Worm (Caenorhabditis elegans) whole organism, late embryonic: ENCODE data around the gene ecps-2.

Source experiments
- ceh-14 ChIP-seq: sonication (generic microtip); optimal IDR thresholded peaks from 2 replicates; lab custom pipeline; 2016; ENCODE audit warnings: missing genotype, missing genetic modification characterization, missing compliant biosample characterization
- ceh-18 ChIP-seq: sonication (generic microtip); optimal IDR thresholded peaks from 2 replicates; lab custom pipeline; 2016; ENCODE audit warnings: missing genetic modification characterization, missing compliant biosample characterization
- ceh-19 ChIP-seq: fragments of 200-800 bp; sonication (Bioruptor generic); optimal IDR thresholded peaks from 2 replicates; lab custom pipeline; 2018; ENCODE audit warnings: mild to moderate bottlenecking, missing genetic modification characterization, missing compliant biosample characterization
- ceh-30 ChIP-seq: fragments of 150-350 bp; optimal IDR thresholded peaks from 2 replicates; lab custom pipeline; 2014; ENCODE audit warnings: missing biosample characterization, missing genetic modification characterization
- ceh-34 ChIP-seq: sonication (generic microtip); optimal IDR thresholded peaks from 2 replicates; lab custom pipeline; 2016; ENCODE audit warnings: mild to moderate bottlenecking, missing genetic modification characterization, missing compliant biosample characterization
- ceh-45 ChIP-seq: fragments of 200-800 bp; sonication (Bioruptor generic); IDR thresholded peaks from 2 replicates; pipeline ENCODE4 v1.3.6; 2022; ENCODE audit warnings: missing genetic modification reagents, missing genetic modification characterization, missing compliant biosample characterization
- ceh-9 ChIP-seq: sonication (generic microtip); optimal IDR thresholded peaks from 2 replicates; lab custom pipeline; 2016; ENCODE audit warnings: mild to moderate bottlenecking, missing genetic modification characterization, inconsistent platforms, missing compliant biosample characterization
- fkh-10 ChIP-seq: fragments of 150-350 bp; optimal IDR thresholded peaks from 2 replicates; lab custom pipeline; 2014; ENCODE audit warnings: missing biosample characterization, missing genetic modification reagents, missing genetic modification characterization
- hlh-15 ChIP-seq: sonication (generic microtip); optimal IDR thresholded peaks from 2 replicates; lab custom pipeline; 2016; ENCODE audit warnings: missing genetic modification characterization, missing compliant biosample characterization
- nhr-11 ChIP-seq: fragments of 150-350 bp; optimal IDR thresholded peaks from 2 replicates; lab custom pipeline; 2014; ENCODE audit warnings: missing biosample characterization, missing genetic modification characterization
- pha-4 ChIP-seq: fragments of 150-350 bp; optimal IDR thresholded peaks from 2 replicates; lab custom pipeline; 2018; ENCODE audit warnings: missing biosample characterization, missing genetic modification reagents, missing genetic modification characterization
- pqm-1 ChIP-seq: sonication (generic microtip); optimal IDR thresholded peaks from 2 replicates; lab custom pipeline; 2016; ENCODE audit warnings: missing genetic modification characterization, missing compliant biosample characterization
- sox-4 ChIP-seq: sonication (generic microtip); optimal IDR thresholded peaks from 2 replicates; lab custom pipeline; 2017; ENCODE audit warnings: mild to moderate bottlenecking, missing genetic modification characterization, inconsistent platforms, missing compliant biosample characterization
- unc-42 ChIP-seq: sonication (generic microtip); optimal IDR thresholded peaks from 2 replicates; lab custom pipeline; 2016; ENCODE audit warnings: missing genotype, missing genetic modification characterization, missing compliant biosample characterization
- zip-5 ChIP-seq: sonication (generic microtip); optimal IDR thresholded peaks from 2 replicates; lab custom pipeline; 2016; ENCODE audit warnings: missing genetic modification characterization, missing compliant biosample characterization

Gene ecps-2

ce11 chrIII:10486455-10486854 lies 43.6 kb downstream of the ecps-2 start:
- TF ChIP-seq sox-4 (no peak), ceh-45 (GFP tag; lab: Robert Waterston, UW) (no peak), nhr-11 (tag; lab: Kevin White, UChicago) (no peak), pqm-1 (tag; lab: Kevin White, UChicago) (no peak), unc-42 (no peak), hlh-15 (no peak), ceh-30 (tag; lab: Kevin White, UChicago) (no peak), ceh-14 (tag; lab: Kevin White, UChicago) (no peak), fkh-10 (GFP tag; lab: Kevin White, UChicago) (no peak), zip-5 (tag; lab: Kevin White, UChicago) (no peak), ceh-34 (tag; lab: Kevin White, UChicago) (no peak), ceh-18 (no peak), pha-4 (no peak), ceh-19 (GFP tag; lab: Kevin White, UChicago) (no peak)

- no peak for TF ChIP-seq ceh-9 (tag; lab: Kevin White, UChicago)
- TF ChIP-seq, all 69 proteins: peak for 0
These were observed 45.2 kb downstream of the ecps-2 start, which contains the start of gene ptr-25 for ce11 chrIII:10488052-10488451. Gene ptr-25 (plus strand): TSS chrIII:10488124.
